Fruit fly (Drosophila melanogaster): ENCODE data around the gene CG15814.

dm6 chrX:17865103-17865502 is 15.0 kb upstream of the CG15814 start:
- TF ChIP-seq CG8478 (optimal IDR thresholded peaks at IDR 0.05) (no peak), CTCF (optimal IDR thresholded peaks at IDR 0.05) (no peak)
